Worm (Caenorhabditis elegans): ENCODE measurements around the gene col-125.
"Not testable (repeated sequence)": the region's sequence is repeated elsewhere in the genome, so short reads cannot be mapped to it uniquely, and the experiment has no call there.

col-125 gene

DNA sequence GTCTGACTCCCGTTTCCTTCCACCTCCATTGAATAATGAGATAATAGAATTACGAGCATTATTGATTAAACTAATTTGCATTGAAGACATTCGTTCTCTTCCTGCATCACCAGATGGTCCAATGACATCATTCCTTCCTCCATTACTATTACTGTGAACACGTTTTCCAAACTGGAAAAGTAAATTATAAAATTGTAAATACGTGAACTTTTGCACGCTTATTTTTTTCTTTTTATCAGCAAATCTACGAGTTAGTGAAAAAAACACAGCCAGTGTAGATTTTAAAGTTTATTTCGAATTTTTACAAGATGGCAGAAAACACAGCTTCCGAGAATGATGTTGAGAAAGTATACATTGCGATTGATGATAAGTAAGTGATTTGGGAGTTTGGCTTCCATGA lies 28.4 kb downstream of the col-125 start, which contains the start of gene C05C12.1:
TSS of gene C05C12.1 (plus strand) at position 301 of the 400 bp plus-strand sequence.
- not testable (repeated sequence) for TF ChIP-seq F22D6.2 (tag; optimal IDR thresholded peaks at IDR 0.05); F52B5.7 (tag; optimal IDR thresholded peaks at IDR 0.05); ama-1 (optimal IDR thresholded peaks at IDR 0.05); ama-1 (GFP tag; optimal IDR thresholded peaks at IDR 0.05)

DNA sequence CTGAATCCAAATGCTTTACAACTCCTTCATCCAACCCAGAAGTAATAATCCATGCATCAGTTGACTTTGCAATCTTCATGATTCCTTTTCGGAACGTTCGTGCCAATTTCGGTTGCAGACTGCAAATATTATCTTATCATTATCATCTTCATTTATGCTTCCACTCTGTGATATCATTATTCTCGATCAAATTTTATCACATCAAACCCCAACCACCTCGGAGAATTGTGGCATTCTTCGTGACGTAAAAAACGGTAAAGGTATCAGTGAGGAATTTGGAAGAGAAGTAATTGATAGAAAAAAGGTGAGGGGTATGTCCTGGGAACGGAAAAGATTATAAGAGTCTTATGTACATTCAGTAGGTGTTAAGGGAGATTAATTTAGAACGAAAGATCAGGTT lies 32.2 kb downstream of the col-125 start:
- TF ChIP-seq dox-1 (GFP tag; IDR thresholded peaks at IDR 0.05) (peak; percentile 57), mxl-1 (tag; optimal IDR thresholded peaks at IDR 0.05) (no peak), ets-4 (GFP tag; optimal IDR thresholded peaks at IDR 0.05) (peak; percentile 56), zim-3 (tag; optimal IDR thresholded peaks at IDR 0.05) (no peak), cebp-2 (GFP tag; IDR thresholded peaks at IDR 0.05) (no peak), Y79H2A.3 (GFP tag; conservative IDR thresholded peaks at IDR 0.05) (no peak), nhr-80 (tag; optimal IDR thresholded peaks at IDR 0.05) (peak; percentile 95)

DNA sequence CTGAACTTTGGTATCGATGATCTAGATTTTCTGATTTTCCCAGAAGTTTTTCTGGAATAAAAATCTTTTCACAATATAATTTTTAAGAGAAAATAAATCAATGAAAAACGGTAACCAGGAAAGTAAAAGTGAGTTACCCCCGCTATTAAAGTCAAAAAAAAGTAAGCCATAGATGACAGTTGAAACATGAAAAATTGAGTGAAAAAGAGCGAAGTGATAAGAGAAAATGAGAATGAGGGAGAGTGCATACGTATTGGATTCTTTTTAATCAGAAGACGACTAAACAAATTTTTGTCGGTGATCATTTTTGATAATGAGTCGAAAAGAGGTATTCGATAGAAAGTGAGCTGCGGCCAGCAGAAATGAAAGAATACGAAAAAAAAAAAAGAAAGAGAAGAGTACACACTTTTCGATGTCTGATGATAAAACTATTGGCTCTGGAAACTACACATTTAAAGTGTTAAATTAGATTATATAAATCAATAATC lies 34.2 kb downstream of the col-125 start, which contains the start of gene gtl-1:
TSS of gene gtl-1 (minus strand) at position 51 of the 488 bp plus-strand sequence.
- no peak for TF ChIP-seq xnd-1 (tag; optimal IDR thresholded peaks at IDR 0.05)
- TF ChIP-seq nhr-80 (tag; optimal IDR thresholded peaks at IDR 0.05) = peak; percentile 97

DNA sequence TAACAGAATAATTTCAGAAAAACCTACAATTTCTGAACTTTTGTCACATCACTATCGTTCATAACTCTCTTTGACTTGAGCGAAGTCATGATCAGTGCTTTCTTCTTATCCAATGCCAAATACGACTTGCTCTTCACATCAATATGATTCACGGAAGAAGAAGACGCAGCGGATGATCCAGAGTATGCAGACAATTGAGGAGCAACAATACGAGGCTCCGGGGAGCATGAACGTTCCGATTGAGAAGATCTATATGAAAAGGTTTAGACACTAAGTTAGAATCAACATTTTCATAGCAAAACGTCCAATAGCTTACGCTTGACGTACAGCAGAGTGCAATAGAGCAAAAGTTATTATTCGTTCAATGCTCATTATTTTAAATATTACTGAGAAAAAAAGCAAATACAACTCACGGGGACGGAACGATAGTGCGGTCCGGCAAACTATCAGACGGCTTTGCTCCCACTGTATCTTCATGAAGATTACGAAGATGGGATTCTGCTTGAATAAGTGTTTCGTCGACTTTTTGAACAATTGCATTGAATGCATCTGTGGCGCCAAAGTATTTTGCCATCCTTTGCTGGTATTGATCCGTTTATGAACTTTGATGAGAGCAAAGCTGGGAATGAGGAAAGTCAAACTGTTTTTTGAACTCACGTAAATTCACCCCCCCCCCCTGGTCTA lies 35.4 kb downstream of the col-125 start, which contains the start of gene C05C12.5:
TSS of gene C05C12.5 (minus strand) at position 642 of the 684 bp plus-strand sequence.
- TF ChIP-seq hmg-20 (GFP tag; IDR thresholded peaks at IDR 0.05) (no peak), xnd-1 (tag; optimal IDR thresholded peaks at IDR 0.05) (no peak), let-526 (GFP tag; IDR thresholded peaks at IDR 0.05) (no peak), lin-54 (GFP tag; optimal IDR thresholded peaks at IDR 0.05) (no peak), pbrm-1 (GFP tag; IDR thresholded peaks at IDR 0.05) (no peak), rpc-1 (optimal IDR thresholded peaks at IDR 0.05) (no peak), rpc-1 (tag; optimal IDR thresholded peaks at IDR 0.05) (no peak), ceh-40 (GFP tag; IDR thresholded peaks at IDR 0.05) (no peak), attf-3 (GFP tag; conservative IDR thresholded peaks at IDR 0.05) (no peak)

DNA sequence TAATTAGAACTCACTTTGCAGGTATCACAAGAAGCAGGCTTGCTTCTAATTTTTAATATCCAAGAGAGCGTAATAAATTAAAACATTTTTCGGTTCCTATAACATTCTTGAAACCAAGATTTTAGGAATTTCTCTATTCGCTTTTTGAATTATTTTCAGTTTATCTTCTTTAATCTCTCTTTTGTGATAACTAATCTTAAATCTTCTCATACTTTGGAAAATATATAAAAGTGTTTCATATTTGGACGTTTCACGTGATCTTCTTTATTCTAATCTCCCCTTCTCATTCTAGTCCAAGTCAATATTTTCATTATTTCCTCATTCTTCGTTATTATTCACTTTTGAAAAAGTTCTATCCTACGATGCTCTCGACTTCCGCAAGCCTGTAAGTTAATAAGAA lies 36.2 kb downstream of the col-125 start, which contains the start of gene F54D1.1:
TSS of gene F54D1.1 (plus strand) at position 301 of the 400 bp plus-strand sequence.
- TF ChIP-seq lin-40 (tag; optimal IDR thresholded peaks at IDR 0.05) = no peak
- no peak for TF ChIP-seq rcor-1 (GFP tag; IDR thresholded peaks at IDR 0.05)
- no peak for TF ChIP-seq T07F8.4 (tag; optimal IDR thresholded peaks at IDR 0.05)
- no peak for TF ChIP-seq attf-3 (GFP tag; conservative IDR thresholded peaks at IDR 0.05)
- no peak for TF ChIP-seq cebp-2 (GFP tag; IDR thresholded peaks at IDR 0.05)
- TF ChIP-seq athp-1 (tag; optimal IDR thresholded peaks at IDR 0.05) = no peak
- no peak for TF ChIP-seq ceh-27 (GFP tag; optimal IDR thresholded peaks at IDR 0.05)
- no peak for TF ChIP-seq nhr-90 (tag; optimal IDR thresholded peaks at IDR 0.05)
- TF ChIP-seq attf-5 (GFP tag; optimal IDR thresholded peaks at IDR 0.05) = no peak
- no peak for TF ChIP-seq lsl-1 (GFP tag; optimal IDR thresholded peaks at IDR 0.05)
- TF ChIP-seq Y67H2A.10 (GFP tag; conservative IDR thresholded peaks at IDR 0.05) = no peak
- no peak for TF ChIP-seq bed-1 (GFP tag; IDR thresholded peaks at IDR 0.05)
- no peak for TF ChIP-seq ZK185.1 (tag; optimal IDR thresholded peaks at IDR 0.05; ENCODE audit: poor library complexity, severe bottlenecking)

Measured in whole organism, young adult.